Worm (Caenorhabditis elegans): ENCODE results near the gene sra-34.

- TF ChIP-seq ama-1 (optimal IDR thresholded peaks at IDR 0.05), result no peak
- no peak for TF ChIP-seq hnd-1 (tag; optimal IDR thresholded peaks at IDR 0.05)
- TF ChIP-seq flt-1 (GFP tag; IDR thresholded peaks at IDR 0.05), result no peak
- TF ChIP-seq ets-7 (tag; optimal IDR thresholded peaks at IDR 0.05), result no peak
- TF ChIP-seq F13C5.2 (tag; optimal IDR thresholded peaks at IDR 0.05), result no peak
- no peak for TF ChIP-seq B0310.2 (tag; optimal IDR thresholded peaks at IDR 0.05)
- no peak for TF ChIP-seq ceh-36 (tag; optimal IDR thresholded peaks at IDR 0.05)
- no peak for TF ChIP-seq aly-1 (tag; optimal IDR thresholded peaks at IDR 0.05)
- no peak for TF ChIP-seq tbx-37 (GFP tag; conservative IDR thresholded peaks at IDR 0.05)
Observed at ce11 chrII:4583203-4583912, 39.9 kb upstream of the sra-34 start.
